Worm (Caenorhabditis elegans): Measurements from ENCODE around the gene M01F1.9.

Gene M01F1.9

ce11 chrIII:3460061-3460460 lies 38.8 kb downstream of the M01F1.9 start, which contains the start of gene C34C12.8 (continued):
- TF ChIP-seq hlh-11 (tag; optimal IDR thresholded peaks at IDR 0.05), result peak; percentile 90
- TF ChIP-seq egl-27 (tag; optimal IDR thresholded peaks at IDR 0.05), result no peak
- no peak for TF ChIP-seq F44E2.7 (GFP tag; IDR thresholded peaks at IDR 0.05)
- TF ChIP-seq tag-97 (GFP tag; IDR thresholded peaks at IDR 0.05), result no peak
- peak in 1 of 2 experiments; percentile 42 for TF ChIP-seq ZK546.5 (tag; optimal IDR thresholded peaks at IDR 0.05)
- peak; percentile 82; the same call in 1 of the 2 replicates for TF ChIP-seq D1046.2 (GFP tag; IDR thresholded peaks at IDR 0.05)
- no peak for TF ChIP-seq nhr-10 (tag; optimal IDR thresholded peaks at IDR 0.05)
- TF ChIP-seq aha-1 (tag), result peak; percentile 97
- TF ChIP-seq nhr-111 (GFP tag; optimal IDR thresholded peaks at IDR 0.05), result no peak
- TF ChIP-seq daf-8 (GFP tag; IDR thresholded peaks at IDR 0.05), result no peak
- 0 out of 2 replicates have a peak, but pooled peaks have one; percentile 23 for TF ChIP-seq mxl-2 (GFP tag; conservative IDR thresholded peaks at IDR 0.05)
- no peak for TF ChIP-seq ceh-32 (tag; optimal IDR thresholded peaks at IDR 0.05; ENCODE audit: poor library complexity)
- peak; percentile 92 for TF ChIP-seq nhr-42 (GFP tag; IDR thresholded peaks at IDR 0.05)
- TF ChIP-seq nhr-6 (tag; optimal IDR thresholded peaks at IDR 0.05), result peak; percentile 94
- peak; percentile 92 for TF ChIP-seq ceh-20 (GFP tag; IDR thresholded peaks at IDR 0.05)
- no peak for TF ChIP-seq fos-1 (tag; optimal IDR thresholded peaks at IDR 0.05)
- peak in 1 of 2 experiments; percentile 82 for TF ChIP-seq daf-16 (GFP tag; optimal IDR thresholded peaks at IDR 0.05)
- TF ChIP-seq daf-16 (tag; optimal IDR thresholded peaks at IDR 0.05), result peak; percentile 35
- TF ChIP-seq vab-7 (GFP tag; IDR thresholded peaks at IDR 0.05), result peak; percentile 45; the same call in 1 of the 2 replicates
- TF ChIP-seq attf-4 (tag; optimal IDR thresholded peaks at IDR 0.05), result no peak
- peak; percentile 85 for TF ChIP-seq hlh-30 (tag; optimal IDR thresholded peaks at IDR 0.05; ENCODE audit: insufficient read depth)
- peak; percentile 88 for TF ChIP-seq saeg-2 (GFP tag; IDR thresholded peaks at IDR 0.05)
- TF ChIP-seq lsy-2 (tag; optimal IDR thresholded peaks at IDR 0.05), result peak; percentile 72 to 97
- TF ChIP-seq dmd-8 (GFP tag; IDR thresholded peaks at IDR 0.05), result peak; percentile 35; the same call in 1 of the 2 replicates
- TF ChIP-seq nhr-77 (tag; optimal IDR thresholded peaks at IDR 0.05), result peak; percentile 84
- TF ChIP-seq nhr-11 (tag; optimal IDR thresholded peaks at IDR 0.05), result peak; percentile 85
- TF ChIP-seq madf-5 (GFP tag; IDR thresholded peaks at IDR 0.05), result no peak
- TF ChIP-seq daf-12 (tag; optimal IDR thresholded peaks at IDR 0.05), result no peak
- TF ChIP-seq jun-1 (tag; optimal IDR thresholded peaks at IDR 0.05), result peak; percentile 86
- peak; percentile 92 for TF ChIP-seq tra-1 (GFP tag; IDR thresholded peaks at IDR 0.05)
- TF ChIP-seq ztf-7 (tag; optimal IDR thresholded peaks at IDR 0.05), result peak; percentile 92
- peak; percentile 97 for TF ChIP-seq dpl-1 (GFP tag; optimal IDR thresholded peaks at IDR 0.05)
- TF ChIP-seq lin-38 (GFP tag; IDR thresholded peaks at IDR 0.05), result peak; percentile 98
- TF ChIP-seq lin-29 (GFP tag; IDR thresholded peaks at IDR 0.05), result peak; percentile 91
- TF ChIP-seq R02D3.7 (tag; optimal IDR thresholded peaks at IDR 0.05), result no peak
- peak; percentile 84 for TF ChIP-seq fkh-10 (GFP tag; optimal IDR thresholded peaks at IDR 0.05)
- TF ChIP-seq madf-9 (GFP tag; conservative IDR thresholded peaks at IDR 0.05), result peak; percentile 87
- TF ChIP-seq mep-1 (tag; optimal IDR thresholded peaks at IDR 0.05), result peak; percentile 94
- peak; percentile 55 for TF ChIP-seq gei-8 (GFP tag; optimal IDR thresholded peaks at IDR 0.05)
- TF ChIP-seq nhr-41 (GFP tag; IDR thresholded peaks at IDR 0.05), result no peak
- TF ChIP-seq set-16 (GFP tag; IDR thresholded peaks at IDR 0.05), result no peak
- TF ChIP-seq arid-1 (GFP tag; conservative IDR thresholded peaks at IDR 0.05), result peak; percentile 88
- TF ChIP-seq skn-1 (tag; optimal IDR thresholded peaks at IDR 0.05), result no peak
- TF ChIP-seq hif-1 (tag; optimal IDR thresholded peaks at IDR 0.05), result peak; percentile 28 to 67
- peak; percentile 83 for TF ChIP-seq T20F7.1 (GFP tag; optimal IDR thresholded peaks at IDR 0.05)
- TF ChIP-seq Y105C5A.15 (GFP tag; IDR thresholded peaks at IDR 0.05), result no peak
- TF ChIP-seq lim-7 (GFP tag; IDR thresholded peaks at IDR 0.05), result no peak
- TF ChIP-seq ZK337.2 (GFP tag; IDR thresholded peaks at IDR 0.05), result peak; percentile 67; the same call in 1 of the 2 replicates
- no peak for TF ChIP-seq zip-11 (GFP tag; IDR thresholded peaks at IDR 0.05)
- peak; percentile 89 for TF ChIP-seq php-3 (GFP tag; IDR thresholded peaks at IDR 0.05)
- TF ChIP-seq F26F4.8 (GFP tag; conservative IDR thresholded peaks at IDR 0.05), result no peak
- peak; percentile 81 for TF ChIP-seq spr-1 (tag; optimal IDR thresholded peaks at IDR 0.05)

All from whole organism, L4 larva.